Fruit fly (Drosophila melanogaster) whole organism, embryonic: ENCODE measurements around the gene CG43402.

Experiments used
- Atf6 ChIP-seq: fragments of 200-800 bp; sonication (Bioruptor generic); IDR thresholded peaks from 2 replicates; pipeline ENCODE4 v1.3.6; 2022; ENCODE audit warnings: missing biosample characterization, missing genetic modification characterization
- B-H2 ChIP-seq: fragments of 200-800 bp; sonication (Bioruptor generic); optimal IDR thresholded peaks from 2 replicates; lab custom pipeline; 2018; ENCODE audit warnings: missing biosample characterization, mild to moderate bottlenecking, missing genetic modification characterization
- Blimp-1 ChIP-seq: fragments of 200-800 bp; sonication (Bioruptor generic); optimal IDR thresholded peaks from 3 replicates; lab custom pipeline; 2018; ENCODE audit warnings: missing biosample characterization, missing genetic modification characterization, mild to moderate bottlenecking, moderate library complexity, missing genetic modification reagents
- CG10543 ChIP-seq: fragments of 200-800 bp; sonication (Bioruptor generic); optimal IDR thresholded peaks from 3 replicates; lab custom pipeline; 2017; ENCODE audit warnings: missing biosample characterization, mild to moderate bottlenecking, missing genetic modification characterization, moderate library complexity
- CG11085 ChIP-seq: fragments of 200-800 bp; sonication (Bioruptor generic); IDR thresholded peaks from 2 replicates; pipeline ENCODE4 v1.3.6; 2022; ENCODE audit warnings: missing biosample characterization, missing genetic modification characterization
- CG12942 ChIP-seq: fragments of 200-800 bp; sonication (Bioruptor generic); optimal IDR thresholded peaks from 3 replicates; lab custom pipeline; 2016; ENCODE audit warnings: missing biosample characterization, missing genetic modification characterization
- CG13775 ChIP-seq: fragments of 200-800 bp; sonication (Bioruptor generic); optimal IDR thresholded peaks from 3 replicates; lab custom pipeline; 2017; ENCODE audit warnings: missing biosample characterization, mild to moderate bottlenecking, missing genetic modification characterization
- CG1529 ChIP-seq: fragments of 200-800 bp; sonication (Bioruptor generic); optimal IDR thresholded peaks from 3 replicates; lab custom pipeline; 2018; ENCODE audit warnings: missing biosample characterization, missing genetic modification characterization
- CG15696 ChIP-seq: fragments of 200-800 bp; sonication (Bioruptor generic); optimal IDR thresholded peaks from 2 replicates; lab custom pipeline; 2019; ENCODE audit warnings: missing biosample characterization, mild to moderate bottlenecking, missing genetic modification characterization, moderate library complexity
- CG17385 ChIP-seq: fragments of 200-800 bp; sonication (Bioruptor generic); optimal IDR thresholded peaks from 3 replicates; lab custom pipeline; 2018; ENCODE audit warnings: missing biosample characterization, mild to moderate bottlenecking, missing genetic modification characterization
- CG2116 ChIP-seq: fragments of 200-800 bp; sonication (Bioruptor generic); optimal IDR thresholded peaks from 3 replicates; lab custom pipeline; 2018; ENCODE audit warnings: missing biosample characterization, mild to moderate bottlenecking, missing genetic modification characterization
- CG2199 ChIP-seq: fragments of 200-800 bp; sonication (Bioruptor generic); IDR thresholded peaks from 3 replicates; pipeline ENCODE4 v1.3.6; 2022; ENCODE audit warnings: missing biosample characterization, missing genetic modification characterization
- CG2712 ChIP-seq: fragments of 200-800 bp; optimal IDR thresholded peaks from 3 replicates; lab custom pipeline; 2019; ENCODE audit warnings: missing biosample characterization, mild to moderate bottlenecking, missing genetic modification characterization, moderate library complexity
- CG31388 ChIP-seq: fragments of 200-800 bp; sonication (Bioruptor generic); optimal IDR thresholded peaks from 2 replicates; lab custom pipeline; 2016; ENCODE audit warnings: missing biosample characterization, missing genetic modification characterization
- CG3407 ChIP-seq: fragments of 200-800 bp; sonication (Bioruptor generic); optimal IDR thresholded peaks from 2 replicates; lab custom pipeline; 2018; ENCODE audit warnings: missing biosample characterization, mild to moderate bottlenecking, missing genetic modification characterization
- CG5180 ChIP-seq: fragments of 200-800 bp; sonication (Bioruptor generic); optimal IDR thresholded peaks from 3 replicates; lab custom pipeline; 2017; ENCODE audit warnings: missing biosample characterization, missing genetic modification characterization, mild to moderate bottlenecking, moderate library complexity, missing genetic modification reagents
- CG6813 ChIP-seq: fragments of 200-800 bp; sonication (Bioruptor generic); optimal IDR thresholded peaks from 2 replicates; lab custom pipeline; 2017; ENCODE audit warnings: missing biosample characterization, missing genetic modification characterization, mild to moderate bottlenecking, moderate library complexity, missing genetic modification reagents
- CG7271 ChIP-seq: fragments of 200-800 bp; sonication (Bioruptor generic); optimal IDR thresholded peaks from 2 replicates; lab custom pipeline; 2018; ENCODE audit warnings: missing biosample characterization, mild to moderate bottlenecking, missing genetic modification characterization, moderate library complexity
- Dfd ChIP-seq, 2 experiments: fragments of >200 bp; optimal IDR thresholded peaks; 2 replicates each; lab custom pipeline; 2017; ENCODE audit warnings: missing biosample characterization in 2 of 2, missing genetic modification characterization in 2 of 2
- MBD-R2 ChIP-seq: fragments of 200-800 bp; sonication (Bioruptor generic); IDR thresholded peaks from 2 replicates; pipeline ENCODE4 v1.3.6; 2022; ENCODE audit warnings: missing biosample characterization, missing genetic modification characterization
- MESR4 ChIP-seq: fragments of 200-800 bp; sonication (Bioruptor generic); optimal IDR thresholded peaks from 2 replicates; lab custom pipeline; 2018; ENCODE audit warnings: missing biosample characterization, mild to moderate bottlenecking, missing genetic modification characterization, moderate library complexity
- Med ChIP-seq: fragments of 200-800 bp; sonication (Bioruptor generic); peaks from one replicate; lab custom pipeline; 2016; ENCODE audit warnings: missing biosample characterization, missing genetic modification characterization, mild to moderate bottlenecking, inconsistent platforms, moderate library complexity
- NFAT ChIP-seq: fragments of 200-800 bp; sonication (Bioruptor generic); IDR thresholded peaks from 2 replicates; pipeline ENCODE4 v1.3.6; 2022; ENCODE audit warnings: missing biosample characterization, missing genetic modification characterization
- Optix ChIP-seq: fragments of 200-800 bp; sonication (Bioruptor generic); IDR thresholded peaks from 3 replicates; pipeline ENCODE4 v1.3.6; 2022; ENCODE audit warnings: missing biosample characterization, missing genetic modification characterization
- Poxn ChIP-seq: fragments of 200-800 bp; sonication (Bioruptor generic); IDR thresholded peaks from 2 replicates; pipeline ENCODE4 v1.3.6; 2022; ENCODE audit warnings: missing biosample characterization, missing genetic modification characterization
- Scr ChIP-seq: fragments of 200-800 bp; sonication (Bioruptor generic); IDR thresholded peaks from 2 replicates; pipeline ENCODE4 v1.3.6; 2022; ENCODE audit warnings: missing biosample characterization, missing genetic modification characterization; ENCODE audit not compliant: partially characterized antibody
- Sry-β ChIP-seq: fragments of 200-800 bp; sonication (Bioruptor generic); optimal IDR thresholded peaks from 2 replicates; lab custom pipeline; 2018; ENCODE audit warnings: missing biosample characterization, mild to moderate bottlenecking, missing genetic modification characterization, moderate library complexity
- Xrp1 ChIP-seq: fragments of 200-800 bp; sonication (Bioruptor generic); IDR thresholded peaks from 2 replicates; pipeline ENCODE4 v1.3.6; 2022; ENCODE audit warnings: missing biosample characterization, missing genetic modification characterization
- YL-1 ChIP-seq: fragments of 200-800 bp; sonication (Bioruptor generic); optimal IDR thresholded peaks from 3 replicates; lab custom pipeline; 2017; ENCODE audit warnings: missing biosample characterization, mild to moderate bottlenecking, missing genetic modification characterization
- abd-A ChIP-seq: fragments of 200-800 bp; sonication (Bioruptor generic); optimal IDR thresholded peaks from 3 replicates; lab custom pipeline; 2019; ENCODE audit warnings: missing biosample characterization, mild to moderate bottlenecking, missing genetic modification characterization, moderate library complexity
- ara ChIP-seq: fragments of 200-800 bp; sonication (Bioruptor generic); IDR thresholded peaks from 2 replicates; pipeline ENCODE4 v1.3.6; 2022; ENCODE audit warnings: missing biosample characterization, missing genetic modification characterization
- crol ChIP-seq: fragments of 200-800 bp; sonication (Bioruptor generic); IDR thresholded peaks from 2 replicates; pipeline ENCODE4 v1.3.6; 2022; ENCODE audit warnings: missing biosample characterization, missing genetic modification characterization
- dysf ChIP-seq: fragments of 200-800 bp; sonication (Bioruptor generic); IDR thresholded peaks from 3 replicates; pipeline ENCODE4 v1.3.6; 2022; ENCODE audit warnings: missing biosample characterization, missing genetic modification characterization
- ftz-f1 ChIP-seq: fragments of 200-800 bp; sonication (Bioruptor generic); optimal IDR thresholded peaks from 2 replicates; lab custom pipeline; 2016; ENCODE audit warnings: missing biosample characterization, missing genetic modification characterization
- fu2 ChIP-seq: fragments of 200-800 bp; sonication (Bioruptor generic); optimal IDR thresholded peaks from 2 replicates; lab custom pipeline; 2016; ENCODE audit warnings: missing biosample characterization, missing genetic modification characterization
- kay ChIP-seq: fragments of 200-800 bp; sonication (Bioruptor generic); optimal IDR thresholded peaks from 2 replicates; lab custom pipeline; 2016; ENCODE audit warnings: missing biosample characterization, missing genetic modification characterization
- mirr ChIP-seq: fragments of 200-800 bp; sonication (Bioruptor generic); optimal IDR thresholded peaks from 3 replicates; lab custom pipeline; 2018; ENCODE audit warnings: missing biosample characterization, mild to moderate bottlenecking, missing genetic modification characterization
- sd ChIP-seq: fragments of 200-800 bp; sonication (Bioruptor generic); optimal IDR thresholded peaks from 3 replicates; lab custom pipeline; 2018; ENCODE audit warnings: missing biosample characterization, mild to moderate bottlenecking, missing genetic modification characterization, moderate library complexity
- slp2 ChIP-seq: fragments of 200-800 bp; sonication (Bioruptor generic); optimal IDR thresholded peaks from 2 replicates; lab custom pipeline; 2016; ENCODE audit warnings: missing biosample characterization, missing genetic modification characterization
- zen2 ChIP-seq: fragments of 200-800 bp; sonication (Bioruptor generic); IDR thresholded peaks from 3 replicates; pipeline ENCODE4 v1.3.6; 2022; ENCODE audit warnings: missing biosample characterization, missing genetic modification characterization; ENCODE audit not compliant: partially characterized antibody
- zfh1 ChIP-seq: fragments of 200-800 bp; sonication (Bioruptor generic); IDR thresholded peaks from 3 replicates; pipeline ENCODE4 v1.3.6; 2022; ENCODE audit warnings: missing biosample characterization, missing genetic modification characterization

The CG43402 gene

DNA sequence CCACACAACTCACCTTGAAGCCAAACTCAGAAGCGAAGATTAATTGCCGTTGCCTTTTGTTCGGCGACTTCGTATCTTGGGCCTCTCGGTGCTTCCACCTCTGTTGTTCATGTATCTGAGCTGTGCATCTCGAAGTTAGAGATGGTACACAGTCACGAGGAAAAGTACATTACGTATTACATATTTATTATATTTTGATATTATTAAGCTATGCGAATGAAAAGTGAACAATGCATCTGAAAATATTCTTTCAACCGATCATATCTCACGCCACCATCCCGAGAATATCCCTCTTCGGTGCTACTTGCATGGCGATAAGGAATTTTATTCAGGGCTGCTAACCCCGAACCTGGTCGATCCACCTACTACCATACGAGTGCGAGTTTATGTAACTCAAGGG is 2.6 kb downstream of the CG43402 start (continued):
- TF ChIP-seq B-H2 (GFP tag; lab: Kevin White, UChicago) (no peak), Med (GFP tag; lab: Kevin White, UChicago) (no peak), CG2199 (peak; percentile 52; the same call in 2 of the 3 replicates), mirr (GFP tag; lab: Kevin White, UChicago) (no peak), zfh1 (GFP tag; lab: Robert Waterston, UW) (peak; percentile 46; the same call in 1 of the 3 replicates), zen2 (no peak; the same call in 2 of the 3 replicates), Atf6 (no peak), CG10543 (no peak), MBD-R2 (GFP tag; lab: Robert Waterston, UW) (no peak), CG12942 (GFP tag; lab: Kevin White, UChicago) (no peak), ara (GFP tag; lab: Robert Waterston, UW) (peak; percentile 59), CG17385 (GFP tag; lab: Kevin White, UChicago) (no peak), ftz-f1 (no peak), Sry-β (no peak), CG1529 (GFP tag; lab: Kevin White, UChicago) (peak; percentile 41), CG6813 (no peak), Xrp1 (GFP tag; lab: Robert Waterston, UW) (peak; percentile 75), CG13775 (GFP tag; lab: Kevin White, UChicago) (peak; percentile 32), slp2 (GFP tag; lab: Kevin White, UChicago) (no peak)

DNA sequence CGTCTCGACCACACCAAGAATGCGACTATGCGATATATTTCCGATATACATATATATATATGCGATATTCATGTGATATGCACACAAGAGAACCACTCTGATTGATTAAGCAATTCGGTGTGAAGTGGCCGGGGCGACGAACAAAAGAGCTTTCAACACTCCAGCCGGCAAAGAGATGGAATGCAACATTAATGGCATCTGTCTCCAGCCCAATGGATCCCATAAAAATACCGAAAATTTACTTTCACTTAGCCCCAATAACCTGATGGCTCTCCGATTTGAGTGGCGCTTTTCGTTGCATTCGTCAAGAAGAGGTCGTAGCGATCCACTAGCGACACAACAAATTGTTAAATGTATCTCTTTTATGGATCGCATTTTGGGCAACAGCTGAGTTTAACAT is 4.3 kb downstream of the CG43402 start:
- TF ChIP-seq Dfd (GFP tag; optimal IDR thresholded peaks at IDR 0.05; lab: Kevin White, UChicago) (no peak), CG2116 (GFP tag; lab: Kevin White, UChicago) (peak; percentile 20), Poxn (GFP tag; lab: Robert Waterston, UW) (no peak), MESR4 (GFP tag; lab: Kevin White, UChicago) (no peak), Scr (GFP tag; lab: Robert Waterston, UW) (no peak), Optix (GFP tag; lab: Robert Waterston, UW) (no peak), kay (GFP tag; lab: Kevin White, UChicago) (no peak), CG2712 (tag; lab: Kevin White, UChicago) (no peak), NFAT (GFP tag; lab: Robert Waterston, UW) (no peak), crol (no peak), CG11085 (0 out of 2 replicates have a peak, but pooled peaks have one; percentile 25), CG5180 (GFP tag; lab: Kevin White, UChicago) (no peak), fu2 (GFP tag; lab: Kevin White, UChicago) (no peak), CG31388 (GFP tag; lab: Kevin White, UChicago) (no peak), dysf (GFP tag; lab: Robert Waterston, UW) (no peak), sd (peak; percentile 91), YL-1 (no peak), CG15696 (tag; lab: Kevin White, UChicago) (no peak), abd-A (tag; lab: Kevin White, UChicago) (peak; percentile 52), CG7271 (tag; lab: Kevin White, UChicago) (no peak), CG3407 (GFP tag; lab: Kevin White, UChicago) (no peak), Blimp-1 (peak; percentile 86)
